Worm (Caenorhabditis elegans): ENCODE data around the gene pig-1.
A peak's percentile ranks its signal among the peaks of the same experiment; 100 is the strongest.

pig-1 gene

ce11 chrIV:519409-519808 is at the start of gene pig-1:
Gene pig-1, minus strand, starts transcription at chrIV:519457.
- peak; percentile 15 for TF ChIP-seq unc-55 (GFP tag; optimal IDR thresholded peaks at IDR 0.05)
- TF ChIP-seq ceh-31 (tag; optimal IDR thresholded peaks at IDR 0.05) = peak; percentile 45
- TF ChIP-seq nfya-1 (tag; optimal IDR thresholded peaks at IDR 0.05) = peak; percentile 20
- no peak for TF ChIP-seq hlh-30 (tag; optimal IDR thresholded peaks at IDR 0.05; ENCODE audit: insufficient read depth)
- peak; percentile 62 for TF ChIP-seq unc-42 (tag; optimal IDR thresholded peaks at IDR 0.05)

- no peak for TF ChIP-seq unc-86 (tag; optimal IDR thresholded peaks at IDR 0.05)
- no peak for TF ChIP-seq hlh-15 (tag; optimal IDR thresholded peaks at IDR 0.05)
- TF ChIP-seq fax-1 (tag; optimal IDR thresholded peaks at IDR 0.05) = no peak
- no peak for TF ChIP-seq K02D7.2 (tag; optimal IDR thresholded peaks at IDR 0.05)
- TF ChIP-seq elt-4 (tag; optimal IDR thresholded peaks at IDR 0.05) = no peak
- no peak for TF ChIP-seq ttx-3 (tag; optimal IDR thresholded peaks at IDR 0.05)
Observed at ce11 chrIV:564000-564399, 44.7 kb upstream of the pig-1 start.

ce11 chrIV:563417-563816 is 44.2 kb upstream of the pig-1 start:
- TF ChIP-seq ceh-22 (tag; optimal IDR thresholded peaks at IDR 0.05) (no peak), pax-1 (tag; optimal IDR thresholded peaks at IDR 0.05) (no peak), unc-42 (tag; optimal IDR thresholded peaks at IDR 0.05) (peak; percentile 96), elt-2 (tag; optimal IDR thresholded peaks at IDR 0.05) (no peak)

- TF ChIP-seq hlh-15 (tag; optimal IDR thresholded peaks at IDR 0.05) (no peak), dve-1 (tag; optimal IDR thresholded peaks at IDR 0.05) (no peak), K02D7.2 (tag; optimal IDR thresholded peaks at IDR 0.05) (no peak), sdc-2 (tag; optimal IDR thresholded peaks at IDR 0.05) (no peak), ceh-24 (tag; optimal IDR thresholded peaks at IDR 0.05) (no peak), hlh-30 (tag; optimal IDR thresholded peaks at IDR 0.05; ENCODE audit: insufficient read depth) (no peak), unc-86 (tag; optimal IDR thresholded peaks at IDR 0.05) (no peak), ttx-3 (tag; optimal IDR thresholded peaks at IDR 0.05) (no peak), madf-2 (tag; optimal IDR thresholded peaks at IDR 0.05) (no peak), dmd-4 (tag; optimal IDR thresholded peaks at IDR 0.05; ENCODE audit: borderline replicate concordance) (no peak), ceh-19 (GFP tag; optimal IDR thresholded peaks at IDR 0.05) (no peak), ceh-30 (tag; optimal IDR thresholded peaks at IDR 0.05) (no peak)
Observed at ce11 chrIV:560780-561179, 41.5 kb upstream of the pig-1 start.

ce11 chrIV:560314-560713 is 41.1 kb upstream of the pig-1 start:
- TF ChIP-seq ceh-14 (tag; optimal IDR thresholded peaks at IDR 0.05) (no peak), pag-3 (tag; optimal IDR thresholded peaks at IDR 0.05; ENCODE audit: borderline replicate concordance) (no peak), ceh-34 (tag; optimal IDR thresholded peaks at IDR 0.05) (peak; percentile 9)

ce11 chrIV:558735-559284 is 39.6 kb upstream of the pig-1 start, which contains the start of gene efn-4:
Gene efn-4, plus strand, starts transcription at chrIV:559234.
- TF ChIP-seq tbx-7 (tag; optimal IDR thresholded peaks at IDR 0.05) (no peak), syd-9 (tag; optimal IDR thresholded peaks at IDR 0.05) (no peak), unc-42 (tag; optimal IDR thresholded peaks at IDR 0.05) (no peak), lin-11 (tag; optimal IDR thresholded peaks at IDR 0.05) (no peak), sox-4 (tag; optimal IDR thresholded peaks at IDR 0.05) (no peak), ceh-2 (tag; optimal IDR thresholded peaks at IDR 0.05) (no peak), unc-55 (GFP tag; optimal IDR thresholded peaks at IDR 0.05) (no peak)

DNA sequence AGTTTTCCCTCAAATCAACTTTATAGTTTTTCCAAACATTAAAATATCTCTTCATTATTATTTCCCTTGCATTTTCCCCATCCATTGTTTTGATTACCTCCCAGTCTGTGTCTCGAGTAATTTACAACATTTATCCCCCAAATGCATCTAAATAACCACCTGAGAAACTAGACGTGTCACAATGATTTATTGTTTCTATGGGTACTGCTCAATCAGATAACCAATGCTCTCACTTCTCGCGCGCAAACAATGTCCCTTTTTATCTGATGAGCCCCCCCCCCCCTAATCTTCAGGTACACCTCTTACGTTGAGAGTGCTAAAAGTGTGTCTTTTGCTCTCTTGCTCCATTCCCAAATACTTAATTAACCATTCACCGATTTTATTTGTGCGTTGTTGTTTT is 34.7 kb upstream of the pig-1 start:
- TF ChIP-seq F13H6.1 (tag; optimal IDR thresholded peaks at IDR 0.05) (no peak), ceh-19 (GFP tag; optimal IDR thresholded peaks at IDR 0.05) (no peak), unc-55 (GFP tag; optimal IDR thresholded peaks at IDR 0.05) (peak; percentile 38), pros-1 (tag; optimal IDR thresholded peaks at IDR 0.05) (no peak), C08G9.2 (tag; optimal IDR thresholded peaks at IDR 0.05) (no peak), hlh-30 (tag; optimal IDR thresholded peaks at IDR 0.05; ENCODE audit: insufficient read depth) (no peak), ceh-24 (tag; optimal IDR thresholded peaks at IDR 0.05) (no peak), hlh-8 (tag; optimal IDR thresholded peaks at IDR 0.05) (no peak)

Data from whole organism, late embryonic.